Fruit fly (Drosophila melanogaster) whole organism, embryonic: ENCODE measurements around the gene CG4576.

Source experiments
- Atf6 ChIP-seq: fragments of 200-800 bp; sonication (Bioruptor generic); IDR thresholded peaks from 2 replicates; pipeline ENCODE4 v1.3.6; 2022; ENCODE audit warnings: missing biosample characterization, missing genetic modification characterization
- BtbVII ChIP-seq: fragments of 200-800 bp; sonication (Bioruptor generic); optimal IDR thresholded peaks from 3 replicates; lab custom pipeline; 2017; ENCODE audit warnings: missing biosample characterization, mild to moderate bottlenecking, missing genetic modification characterization
- CG10654 ChIP-seq: fragments of 200-800 bp; sonication (Bioruptor generic); optimal IDR thresholded peaks from 2 replicates; lab custom pipeline; 2016; ENCODE audit warnings: missing biosample characterization, missing genetic modification characterization
- CG10979 ChIP-seq: fragments of 200-800 bp; sonication (Bioruptor generic); optimal IDR thresholded peaks from 2 replicates; lab custom pipeline; 2018; ENCODE audit warnings: missing biosample characterization, mild to moderate bottlenecking, missing genetic modification characterization, moderate library complexity
- CG11247 ChIP-seq: fragments of 200-800 bp; sonication (Bioruptor generic); IDR thresholded peaks from 2 replicates; pipeline ENCODE4 v1.3.6; 2022; ENCODE audit warnings: missing biosample characterization, missing genetic modification characterization
- CG11560 ChIP-seq: fragments of 200-800 bp; sonication (Bioruptor generic); IDR thresholded peaks from 3 replicates; pipeline ENCODE4 v1.3.6; 2022; ENCODE audit warnings: missing biosample characterization, missing genetic modification characterization
- CG12391 ChIP-seq: fragments of 200-800 bp; sonication (Bioruptor generic); optimal IDR thresholded peaks from 3 replicates; lab custom pipeline; 2018; ENCODE audit warnings: missing biosample characterization, mild to moderate bottlenecking, missing genetic modification characterization, moderate library complexity
- CG13296 ChIP-seq: fragments of 200-800 bp; sonication (Bioruptor generic); optimal IDR thresholded peaks from 3 replicates; lab custom pipeline; 2018; ENCODE audit warnings: missing biosample characterization, mild to moderate bottlenecking, missing genetic modification characterization
- CG13775 ChIP-seq: fragments of 200-800 bp; sonication (Bioruptor generic); optimal IDR thresholded peaks from 3 replicates; lab custom pipeline; 2017; ENCODE audit warnings: missing biosample characterization, mild to moderate bottlenecking, missing genetic modification characterization
- CG14965 ChIP-seq: fragments of 200-800 bp; sonication (Bioruptor generic); optimal IDR thresholded peaks from 2 replicates; lab custom pipeline; 2016; ENCODE audit warnings: missing biosample characterization, missing genetic modification characterization, borderline replicate concordance
- CG17328 ChIP-seq: fragments of 200-800 bp; sonication (Bioruptor generic); IDR thresholded peaks from 2 replicates; pipeline ENCODE4 v1.3.6; 2022; ENCODE audit warnings: missing biosample characterization, missing genetic modification characterization
- CG18599 ChIP-seq: fragments of 200-800 bp; sonication (Bioruptor generic); optimal IDR thresholded peaks from 3 replicates; lab custom pipeline; 2017; ENCODE audit warnings: missing biosample characterization, missing genetic modification characterization, mild to moderate bottlenecking, moderate library complexity, missing genetic modification reagents
- CG31388 ChIP-seq: fragments of 200-800 bp; sonication (Bioruptor generic); optimal IDR thresholded peaks from 2 replicates; lab custom pipeline; 2016; ENCODE audit warnings: missing biosample characterization, missing genetic modification characterization
- CG3163 ChIP-seq: fragments of 200-800 bp; sonication (Bioruptor generic); optimal IDR thresholded peaks from 3 replicates; lab custom pipeline; 2016; ENCODE audit warnings: missing biosample characterization, missing genetic modification characterization
- CG32767 ChIP-seq: fragments of 200-800 bp; sonication (Bioruptor generic); IDR thresholded peaks from 2 replicates; pipeline ENCODE4 v1.3.6; 2022; ENCODE audit warnings: missing biosample characterization, missing genetic modification characterization
- CG33213 ChIP-seq: fragments of 200-800 bp; sonication (Bioruptor generic); optimal IDR thresholded peaks from 3 replicates; lab custom pipeline; 2016; ENCODE audit warnings: missing biosample characterization, missing genetic modification characterization
- CG33557 ChIP-seq: fragments of 200-800 bp; sonication (Bioruptor generic); optimal IDR thresholded peaks from 2 replicates; lab custom pipeline; 2019; ENCODE audit warnings: missing biosample characterization, mild to moderate bottlenecking, missing genetic modification characterization, moderate library complexity
- CG6175 ChIP-seq: fragments of 200-800 bp; sonication (Bioruptor generic); IDR thresholded peaks from 3 replicates; pipeline ENCODE4 v1.3.6; 2022; ENCODE audit warnings: missing biosample characterization, missing genetic modification characterization
- CG6272 ChIP-seq: fragments of 200-800 bp; sonication (Bioruptor generic); IDR thresholded peaks from 2 replicates; pipeline ENCODE4 v1.3.6; 2022; ENCODE audit warnings: missing biosample characterization, missing genetic modification characterization
- CG6683 ChIP-seq: fragments of 200-800 bp; sonication (Bioruptor generic); optimal IDR thresholded peaks from 2 replicates; lab custom pipeline; 2017; ENCODE audit warnings: missing biosample characterization, mild to moderate bottlenecking, missing genetic modification characterization, missing genetic modification reagents
- CG6813 ChIP-seq: fragments of 200-800 bp; sonication (Bioruptor generic); optimal IDR thresholded peaks from 2 replicates; lab custom pipeline; 2017; ENCODE audit warnings: missing biosample characterization, missing genetic modification characterization, mild to moderate bottlenecking, moderate library complexity, missing genetic modification reagents
- CG6854 ChIP-seq: fragments of 200-800 bp; sonication (Bioruptor generic); optimal IDR thresholded peaks from 3 replicates; lab custom pipeline; 2017; ENCODE audit warnings: missing biosample characterization, mild to moderate bottlenecking, missing genetic modification characterization
- CG8290 ChIP-seq, 3 experiments: fragments of 200-800 bp; sonication (Bioruptor generic); optimal IDR thresholded peaks; 2 replicates each; lab custom pipeline; 2016 to 2019; ENCODE audit warnings: missing biosample characterization in 3 of 3, missing genetic modification characterization in 3 of 3, mild to moderate bottlenecking in 2 of 3, moderate library complexity in 1 of 3
- Dip3 ChIP-seq: fragments of 200-800 bp; sonication (Bioruptor generic); optimal IDR thresholded peaks from 3 replicates; lab custom pipeline; 2016; ENCODE audit warnings: missing biosample characterization, missing genetic modification characterization
- Hmx ChIP-seq: fragments of 200-800 bp; sonication (Bioruptor generic); optimal IDR thresholded peaks from 2 replicates; lab custom pipeline; 2016; ENCODE audit warnings: missing biosample characterization, missing genetic modification characterization
- Lim3 ChIP-seq: fragments of 200-800 bp; sonication (Bioruptor generic); IDR thresholded peaks from 2 replicates; pipeline ENCODE4 v1.3.6; 2022; ENCODE audit warnings: missing biosample characterization, missing genetic modification characterization
- MBD-R2 ChIP-seq: fragments of 200-800 bp; sonication (Bioruptor generic); IDR thresholded peaks from 2 replicates; pipeline ENCODE4 v1.3.6; 2022; ENCODE audit warnings: missing biosample characterization, missing genetic modification characterization
- Myb ChIP-seq: fragments of 200-800 bp; sonication (Bioruptor generic); optimal IDR thresholded peaks from 2 replicates; lab custom pipeline; 2016; ENCODE audit warnings: missing biosample characterization, missing genetic modification characterization
- NfI ChIP-seq: fragments of 200-800 bp; sonication (Bioruptor generic); optimal IDR thresholded peaks from 3 replicates; lab custom pipeline; 2018; ENCODE audit warnings: missing biosample characterization, mild to moderate bottlenecking, missing genetic modification characterization, moderate library complexity
- Tbp ChIP-seq: fragments of >200 bp; optimal IDR thresholded peaks from 2 replicates; lab custom pipeline; 2018; ENCODE audit warnings: missing biosample characterization, missing genetic modification characterization
- ap ChIP-seq: fragments of 200-800 bp; sonication (Bioruptor generic); IDR thresholded peaks from 2 replicates; pipeline ENCODE4 v1.3.6; 2022; ENCODE audit warnings: missing biosample characterization, missing genetic modification characterization
- btn ChIP-seq: fragments of 200-800 bp; sonication (Bioruptor generic); optimal IDR thresholded peaks from 2 replicates; lab custom pipeline; 2016; ENCODE audit warnings: missing biosample characterization, missing genetic modification characterization
- cas ChIP-seq: fragments of 200-800 bp; sonication (Bioruptor generic); IDR thresholded peaks from 2 replicates; pipeline ENCODE4 v1.3.6; 2022; ENCODE audit warnings: missing biosample characterization, missing genetic modification characterization
- da ChIP-seq: fragments of 200-800 bp; sonication (Bioruptor generic); optimal IDR thresholded peaks from 2 replicates; lab custom pipeline; 2016; ENCODE audit warnings: missing biosample characterization, missing genetic modification characterization
- dysf ChIP-seq: fragments of 200-800 bp; sonication (Bioruptor generic); IDR thresholded peaks from 3 replicates; pipeline ENCODE4 v1.3.6; 2022; ENCODE audit warnings: missing biosample characterization, missing genetic modification characterization
- en ChIP-seq: fragments of 200-800 bp; sonication (Bioruptor generic); optimal IDR thresholded peaks from 2 replicates; lab custom pipeline; 2016; ENCODE audit warnings: missing biosample characterization, missing genetic modification characterization
- fd96Cb ChIP-seq: fragments of 200-800 bp; sonication (Bioruptor generic); optimal IDR thresholded peaks from 2 replicates; lab custom pipeline; 2018; ENCODE audit warnings: missing biosample characterization, mild to moderate bottlenecking, missing genetic modification characterization, moderate library complexity
- h ChIP-seq: fragments of >200 bp; optimal IDR thresholded peaks from 2 replicates; lab custom pipeline; 2017
- klu ChIP-seq: fragments of 200-800 bp; sonication (Bioruptor generic); IDR thresholded peaks from 2 replicates; pipeline ENCODE4 v1.3.6; 2022; ENCODE audit warnings: missing biosample characterization, missing genetic modification characterization
- nau ChIP-seq: fragments of 200-800 bp; sonication (Bioruptor generic); optimal IDR thresholded peaks from 3 replicates; lab custom pipeline; 2017; ENCODE audit warnings: missing biosample characterization, mild to moderate bottlenecking, missing genetic modification characterization, missing genetic modification reagents
- nom ChIP-seq: fragments of 200-800 bp; sonication (Bioruptor generic); optimal IDR thresholded peaks from 2 replicates; lab custom pipeline; 2017; ENCODE audit warnings: missing biosample characterization, missing genetic modification characterization, mild to moderate bottlenecking, moderate library complexity, missing genetic modification reagents
- pzg ChIP-seq: fragments of 200-800 bp; sonication (Bioruptor generic); optimal IDR thresholded peaks from 3 replicates; lab custom pipeline; 2018; ENCODE audit warnings: missing biosample characterization, mild to moderate bottlenecking, missing genetic modification characterization, moderate library complexity
- run ChIP-seq: fragments of 200-800 bp; sonication (Bioruptor generic); optimal IDR thresholded peaks from 3 replicates; lab custom pipeline; 2018; ENCODE audit warnings: missing biosample characterization, mild to moderate bottlenecking, missing genetic modification characterization
- sc ChIP-seq, 3 experiments: fragments of >200 bp in 2 of 3; fragments of 200-800 bp in 1 of 3; sonication (Bioruptor generic) in 1 of 3; optimal IDR thresholded peaks; 2 replicates in 2 of 3; 3 replicates in 1 of 3; lab custom pipeline; 2017; ENCODE audit warnings: mild to moderate bottlenecking in 1 of 3, missing biosample characterization in 1 of 3, missing genetic modification characterization in 1 of 3, missing genetic modification reagents in 1 of 3
- slbo ChIP-seq: fragments of 200-800 bp; sonication (Bioruptor generic); IDR thresholded peaks from 2 replicates; pipeline ENCODE4 v1.3.6; 2022; ENCODE audit warnings: missing biosample characterization, missing genetic modification characterization
- sna ChIP-seq: fragments of 200-800 bp; sonication (Bioruptor generic); IDR thresholded peaks from 2 replicates; pipeline ENCODE4 v1.3.6; 2022; ENCODE audit warnings: missing biosample characterization, missing genetic modification characterization; ENCODE audit not compliant: partially characterized antibody
- sob ChIP-seq: fragments of 200-800 bp; sonication (Bioruptor generic); IDR thresholded peaks from 2 replicates; pipeline ENCODE4 v1.3.6; 2022; ENCODE audit warnings: missing biosample characterization, missing genetic modification characterization
- sqz ChIP-seq: fragments of 200-800 bp; sonication (Bioruptor generic); optimal IDR thresholded peaks from 3 replicates; lab custom pipeline; 2018; ENCODE audit warnings: missing biosample characterization, mild to moderate bottlenecking, missing genetic modification characterization

CG4576 gene

DNA sequence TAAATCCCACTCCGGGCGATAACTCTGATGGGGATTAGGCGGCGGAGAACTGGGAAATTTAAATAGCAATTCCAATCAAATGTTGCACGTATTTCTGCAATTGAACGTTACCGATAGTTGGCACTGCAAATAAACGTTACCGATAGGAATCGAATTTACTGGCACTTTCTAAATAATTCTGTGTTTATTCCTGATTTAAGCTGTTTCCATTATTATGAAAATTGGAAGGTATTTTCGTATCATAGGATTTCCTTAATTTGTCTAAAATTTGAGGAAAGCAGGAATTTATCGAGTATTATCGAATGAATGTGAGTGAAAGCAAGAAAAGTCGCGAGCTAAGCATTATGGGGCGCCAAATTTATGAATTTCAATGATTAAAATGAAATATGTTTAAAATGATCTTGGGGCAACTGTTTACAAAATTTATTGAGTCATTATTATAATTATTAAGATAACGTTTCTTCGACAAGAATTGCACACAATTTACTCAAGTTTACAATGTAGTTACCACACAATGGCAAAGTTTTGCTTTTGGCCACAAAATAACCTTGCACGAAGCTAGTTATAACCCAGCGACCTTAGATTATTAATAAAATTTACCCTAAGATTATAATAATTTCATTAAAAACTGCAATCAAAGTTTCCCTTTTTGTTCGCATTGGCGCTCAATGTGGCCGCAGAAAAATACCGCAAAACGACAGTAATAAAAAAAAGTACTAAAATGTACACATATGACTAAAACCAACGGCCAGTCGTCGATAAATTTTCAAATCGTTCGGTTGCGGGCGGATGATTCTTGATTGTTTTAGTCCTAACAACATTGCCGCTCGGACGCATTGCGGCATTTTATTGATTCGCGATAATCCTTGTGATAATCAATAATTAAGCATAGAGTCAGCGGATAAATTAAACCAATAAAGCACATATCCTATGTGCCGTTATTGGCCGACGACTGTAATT is 21.8 kb upstream of the CG4576 start, which contains the start of gene alpha-Man-IIb (continued):
- no peak for TF ChIP-seq run (tag; lab: Kevin White, UChicago)
- no peak for TF ChIP-seq CG3163 (GFP tag; lab: Kevin White, UChicago)
- TF ChIP-seq h (lab: Kevin White, UChicago): no peak
- TF ChIP-seq nom (GFP tag; lab: Kevin White, UChicago): peak; percentile 17
- no peak for TF ChIP-seq CG6272
- peak; percentile 42 for TF ChIP-seq CG33213 (GFP tag; lab: Kevin White, UChicago)
- 0 out of 3 replicates have a peak, but pooled peaks have one; percentile 26 for TF ChIP-seq dysf
- TF ChIP-seq fd96Cb (tag; lab: Kevin White, UChicago): no peak
- TF ChIP-seq CG8290 (GFP tag; optimal IDR thresholded peaks at IDR 0.05; lab: Kevin White, UChicago): no peak
- TF ChIP-seq CG8290 (tag; optimal IDR thresholded peaks at IDR 0.05; lab: Kevin White, UChicago): no peak
- no peak for TF ChIP-seq CG6175 (GFP tag; lab: Robert Waterston, UW)
- TF ChIP-seq cas (GFP tag; lab: Robert Waterston, UW): no peak
- TF ChIP-seq CG18599: no peak
- no peak for TF ChIP-seq btn (GFP tag; lab: Kevin White, UChicago)
- no peak for TF ChIP-seq Hmx (GFP tag; lab: Kevin White, UChicago)
- TF ChIP-seq CG12391 (tag; lab: Kevin White, UChicago): peak; percentile 33
- 0 out of 2 replicates have a peak, but pooled peaks have one; percentile 12 for TF ChIP-seq CG32767 (GFP tag; lab: Robert Waterston, UW)
- TF ChIP-seq CG13775 (GFP tag; lab: Kevin White, UChicago): peak; percentile 8
- TF ChIP-seq CG10979 (tag; lab: Kevin White, UChicago): no peak
- no peak for TF ChIP-seq en (GFP tag; lab: Kevin White, UChicago)
- TF ChIP-seq sqz (GFP tag; lab: Kevin White, UChicago): peak; percentile 49
- TF ChIP-seq NfI (GFP tag; lab: Kevin White, UChicago): no peak
- TF ChIP-seq Atf6: 0 out of 2 replicates have a peak, but pooled peaks have one; percentile 24
- TF ChIP-seq Dip3 (GFP tag; lab: Kevin White, UChicago): no peak
- TF ChIP-seq pzg (GFP tag; lab: Kevin White, UChicago): peak; percentile 75
- TF ChIP-seq ap (GFP tag; lab: Robert Waterston, UW): no peak
- no peak for TF ChIP-seq Lim3 (GFP tag; lab: Robert Waterston, UW)
- peak; percentile 12 for TF ChIP-seq CG33557
- no peak for TF ChIP-seq sc (optimal IDR thresholded peaks at IDR 0.05; lab: Kevin White, UChicago)
- TF ChIP-seq sc (GFP tag; optimal IDR thresholded peaks at IDR 0.05; lab: Kevin White, UChicago): no peak
- TF ChIP-seq sna (GFP tag; lab: Robert Waterston, UW): peak; percentile 89
- peak; percentile 47 for TF ChIP-seq sob (GFP tag; lab: Robert Waterston, UW)
- TF ChIP-seq CG11560: peak; percentile 98
- no peak for TF ChIP-seq klu (GFP tag; lab: Robert Waterston, UW)
- no peak for TF ChIP-seq CG13296 (GFP tag; lab: Kevin White, UChicago)
- peak; percentile 50; the same call in 1 of the 2 replicates for TF ChIP-seq slbo
- TF ChIP-seq CG17328 (GFP tag; lab: Robert Waterston, UW): no peak
- TF ChIP-seq CG6854 (GFP tag; lab: Kevin White, UChicago): peak; percentile 54
- TF ChIP-seq da (GFP tag; lab: Kevin White, UChicago): no peak
- TF ChIP-seq Tbp (GFP tag; lab: Kevin White, UChicago): peak; percentile 7
- no peak for TF ChIP-seq BtbVII (GFP tag; lab: Kevin White, UChicago)
- peak; percentile 59 for TF ChIP-seq Myb
- no peak for TF ChIP-seq CG10654 (GFP tag; lab: Kevin White, UChicago)
- TF ChIP-seq MBD-R2: peak; percentile 43; the same call in 1 of the 2 replicates
- TF ChIP-seq CG11247 (GFP tag; lab: Robert Waterston, UW): 0 out of 2 replicates have a peak, but pooled peaks have one; percentile 14
- no peak for TF ChIP-seq CG31388 (GFP tag; lab: Kevin White, UChicago)
- TF ChIP-seq nau (GFP tag; lab: Kevin White, UChicago): no peak
- TF ChIP-seq CG6813 (GFP tag; lab: Kevin White, UChicago): no peak
- TF ChIP-seq CG14965: no peak
- TF ChIP-seq CG6683 (GFP tag; lab: Kevin White, UChicago): no peak
